Fruit fly (Drosophila melanogaster) whole organism, embryonic: ENCODE results near the gene CG4271.
A peak's percentile ranks its signal among the peaks of the same experiment; 100 is the strongest.

Source experiments
- Bgb ChIP-seq: fragments of 200-800 bp; sonication (Bioruptor generic); IDR thresholded peaks from 2 replicates; pipeline ENCODE4 v1.3.6; 2022; ENCODE audit warnings: missing biosample characterization, missing genetic modification characterization; ENCODE audit not compliant: partially characterized antibody
- Bteb2 ChIP-seq: fragments of 200-800 bp; sonication (Bioruptor generic); optimal IDR thresholded peaks from 2 replicates; lab custom pipeline; 2016; ENCODE audit warnings: missing biosample characterization, missing genetic modification characterization
- CG1024 ChIP-seq: fragments of 200-800 bp; sonication (Bioruptor generic); IDR thresholded peaks from 2 replicates; pipeline ENCODE4 v1.3.6; 2022; ENCODE audit warnings: missing biosample characterization, missing genetic modification characterization
- CG11247 ChIP-seq: fragments of 200-800 bp; sonication (Bioruptor generic); IDR thresholded peaks from 2 replicates; pipeline ENCODE4 v1.3.6; 2022; ENCODE audit warnings: missing biosample characterization, missing genetic modification characterization
- CG11456 ChIP-seq: fragments of 200-800 bp; sonication (Bioruptor generic); IDR thresholded peaks from 3 replicates; pipeline ENCODE4 v1.3.6; 2022; ENCODE audit warnings: missing biosample characterization, missing genetic modification characterization
- CG12071 ChIP-seq: fragments of 200-800 bp; sonication (Bioruptor generic); optimal IDR thresholded peaks from 3 replicates; lab custom pipeline; 2018; ENCODE audit warnings: missing biosample characterization, mild to moderate bottlenecking, missing genetic modification characterization
- CG12155 ChIP-seq: fragments of 200-800 bp; sonication (Bioruptor generic); optimal IDR thresholded peaks from 3 replicates; lab custom pipeline; 2016; ENCODE audit warnings: missing biosample characterization, missing genetic modification characterization
- CG12236 ChIP-seq: fragments of 200-800 bp; sonication (Bioruptor generic); optimal IDR thresholded peaks from 2 replicates; lab custom pipeline; 2016; ENCODE audit warnings: missing biosample characterization, missing genetic modification characterization
- CG2129 ChIP-seq: fragments of 200-800 bp; sonication (Bioruptor generic); IDR thresholded peaks from 2 replicates; pipeline ENCODE4 v1.3.6; 2022; ENCODE audit warnings: missing biosample characterization, missing genetic modification characterization; ENCODE audit not compliant: partially characterized antibody
- CG2712 ChIP-seq: fragments of 200-800 bp; optimal IDR thresholded peaks from 3 replicates; lab custom pipeline; 2019; ENCODE audit warnings: missing biosample characterization, mild to moderate bottlenecking, missing genetic modification characterization, moderate library complexity
- CG32772 ChIP-seq: fragments of 200-800 bp; sonication (Bioruptor generic); IDR thresholded peaks from 2 replicates; pipeline ENCODE4 v1.3.6; 2022; ENCODE audit warnings: missing biosample characterization, missing genetic modification characterization
- CG34224 ChIP-seq: fragments of 200-800 bp; sonication (Bioruptor generic); IDR thresholded peaks from 3 replicates; pipeline ENCODE4 v1.3.6; 2022; ENCODE audit warnings: missing biosample characterization, missing genetic modification characterization; ENCODE audit not compliant: partially characterized antibody
- CG3726 ChIP-seq: fragments of 200-800 bp; sonication (Bioruptor generic); IDR thresholded peaks from 3 replicates; pipeline ENCODE4, ENCODE4 v1.3.6; 2022; ENCODE audit warnings: missing biosample characterization, missing genetic modification characterization
- CG4282 ChIP-seq: fragments of 200-800 bp; sonication (Bioruptor generic); optimal IDR thresholded peaks from 2 replicates; lab custom pipeline; 2016; ENCODE audit warnings: missing biosample characterization, missing genetic modification characterization
- CG8359 ChIP-seq: fragments of 200-800 bp; sonication (Bioruptor generic); optimal IDR thresholded peaks from 2 replicates; lab custom pipeline; 2017; ENCODE audit warnings: missing biosample characterization, mild to moderate bottlenecking, missing genetic modification characterization, borderline replicate concordance
- CG8944 ChIP-seq: fragments of 200-800 bp; sonication (Bioruptor generic); optimal IDR thresholded peaks from 3 replicates; lab custom pipeline; 2016; ENCODE audit warnings: missing biosample characterization, missing genetic modification characterization
- D ChIP-seq, 2 experiments: fragments of 200-800 bp in 1 of 2; fragments of >200 bp in 1 of 2; sonication (Bioruptor generic) in 1 of 2; optimal IDR thresholded peaks; 2 replicates in 1 of 2; 3 replicates in 1 of 2; lab custom pipeline; 2017; ENCODE audit warnings: mild to moderate bottlenecking in 1 of 2, missing biosample characterization in 1 of 2, missing genetic modification characterization in 1 of 2, missing genetic modification reagents in 1 of 2
- Dbx ChIP-seq: fragments of 200-800 bp; sonication (Bioruptor generic); IDR thresholded peaks from 3 replicates; pipeline ENCODE4 v1.3.6; 2022; ENCODE audit warnings: missing biosample characterization, missing genetic modification characterization
- Deaf1 ChIP-seq: fragments of 200-800 bp; optimal IDR thresholded peaks from 3 replicates; lab custom pipeline; 2019; ENCODE audit warnings: missing biosample characterization, mild to moderate bottlenecking, missing genetic modification characterization, moderate library complexity
- Dll ChIP-seq: fragments of 200-800 bp; sonication (Bioruptor generic); IDR thresholded peaks from 4 replicates; pipeline ENCODE4 v1.3.6; 2022; ENCODE audit warnings: missing biosample characterization, missing genetic modification characterization; ENCODE audit not compliant: partially characterized antibody
- Doc3 ChIP-seq: fragments of 200-800 bp; sonication (Bioruptor generic); IDR thresholded peaks from 3 replicates; pipeline ENCODE4 v1.3.6; 2022; ENCODE audit warnings: missing biosample characterization, missing genetic modification characterization; ENCODE audit not compliant: partially characterized antibody
- E2f2 ChIP-seq: fragments of 200-800 bp; sonication (Bioruptor generic); IDR thresholded peaks from 2 replicates; pipeline ENCODE4 v1.3.6; 2022; ENCODE audit warnings: missing biosample characterization, missing genetic modification characterization
- Jarid2 ChIP-seq: fragments of 200-800 bp; sonication (Bioruptor generic); optimal IDR thresholded peaks from 3 replicates; lab custom pipeline; 2017; ENCODE audit warnings: mild to moderate bottlenecking, missing biosample characterization, missing genetic modification reagents, missing genetic modification characterization
- Rfx ChIP-seq: fragments of 200-800 bp; sonication (Bioruptor generic); IDR thresholded peaks from 2 replicates; pipeline ENCODE4 v1.3.6; 2022; ENCODE audit warnings: missing biosample characterization, missing genetic modification characterization
- Trl ChIP-seq, 3 experiments: fragments of >200 bp in 2 of 3; fragments of 200-800 bp in 1 of 3; sonication (Bioruptor generic) in 1 of 3; optimal IDR thresholded peaks; 2 replicates in 1 of 3; 3 replicates in 2 of 3; lab custom pipeline; 2016 to 2017; ENCODE audit warnings: missing biosample characterization in 1 of 3, missing genetic modification characterization in 1 of 3
- chinmo ChIP-seq: fragments of 200-800 bp; sonication (Bioruptor generic); IDR thresholded peaks from 4 replicates; pipeline ENCODE4 v1.3.6; 2022; ENCODE audit warnings: missing biosample characterization, missing genetic modification characterization; ENCODE audit not compliant: partially characterized antibody
- ci ChIP-seq: fragments of 200-800 bp; sonication (Bioruptor generic); IDR thresholded peaks from 3 replicates; pipeline ENCODE4 v1.3.6; 2022; ENCODE audit warnings: missing biosample characterization, missing genetic modification characterization
- fru ChIP-seq: fragments of >200 bp; optimal IDR thresholded peaks from 2 replicates; lab custom pipeline; 2017
- ftz-f1 ChIP-seq: fragments of 200-800 bp; sonication (Bioruptor generic); optimal IDR thresholded peaks from 2 replicates; lab custom pipeline; 2016; ENCODE audit warnings: missing biosample characterization, missing genetic modification characterization
- gce ChIP-seq: fragments of 200-800 bp; sonication (Bioruptor generic); IDR thresholded peaks from 3 replicates; pipeline ENCODE4 v1.3.6; 2022; ENCODE audit warnings: missing biosample characterization, missing genetic modification characterization
- gro ChIP-seq: fragments of 200-800 bp; sonication (Bioruptor generic); optimal IDR thresholded peaks from 2 replicates; lab custom pipeline; 2016; ENCODE audit warnings: missing biosample characterization, missing genetic modification characterization
- h ChIP-seq: fragments of >200 bp; optimal IDR thresholded peaks from 2 replicates; lab custom pipeline; 2017
- hbn ChIP-seq: fragments of 200-800 bp; sonication (Bioruptor generic); IDR thresholded peaks from 2 replicates; pipeline ENCODE4 v1.3.6; 2022; ENCODE audit warnings: missing biosample characterization, missing genetic modification characterization; ENCODE audit not compliant: partially characterized antibody
- ken ChIP-seq: fragments of 200-800 bp; sonication (Bioruptor generic); IDR thresholded peaks from 3 replicates; pipeline ENCODE4 v1.3.6; 2022; ENCODE audit warnings: missing biosample characterization, missing genetic modification characterization
- lmd ChIP-seq: fragments of 200-800 bp; sonication (Bioruptor generic); IDR thresholded peaks from 2 replicates; pipeline ENCODE4 v1.3.6; 2022; ENCODE audit warnings: missing biosample characterization, missing genetic modification characterization
- onecut ChIP-seq: fragments of 200-800 bp; sonication (Bioruptor generic); IDR thresholded peaks from 2 replicates; pipeline ENCODE4 v1.3.6; 2022; ENCODE audit warnings: missing biosample characterization, missing genetic modification characterization
- pan ChIP-seq, 4 experiments: fragments of >200 bp in 3 of 4; fragments of 200-800 bp in 1 of 4; sonication (Bioruptor generic) in 1 of 4; optimal IDR thresholded peaks in 3 of 4; IDR thresholded peaks in 1 of 4; 2 replicates each; pipeline versions ENCODE4 v1.3.6 to Lab custom; 2017 to 2022; ENCODE audit warnings: missing biosample characterization in 2 of 4, missing genetic modification characterization in 2 of 4, mixed read lengths in 1 of 4
- rib ChIP-seq: fragments of 200-800 bp; sonication (Bioruptor generic); IDR thresholded peaks from 2 replicates; pipeline ENCODE4 v1.3.6; 2022; ENCODE audit warnings: missing biosample characterization, missing genetic modification characterization
- slbo ChIP-seq: fragments of 200-800 bp; sonication (Bioruptor generic); IDR thresholded peaks from 2 replicates; pipeline ENCODE4 v1.3.6; 2022; ENCODE audit warnings: missing biosample characterization, missing genetic modification characterization
- sna ChIP-seq: fragments of 200-800 bp; sonication (Bioruptor generic); IDR thresholded peaks from 2 replicates; pipeline ENCODE4 v1.3.6; 2022; ENCODE audit warnings: missing biosample characterization, missing genetic modification characterization; ENCODE audit not compliant: partially characterized antibody
- so ChIP-seq: fragments of 200-800 bp; sonication (Bioruptor generic); IDR thresholded peaks from 3 replicates; pipeline ENCODE4 v1.3.6; 2022; ENCODE audit warnings: missing biosample characterization, missing genetic modification characterization
- sob ChIP-seq: fragments of 200-800 bp; sonication (Bioruptor generic); IDR thresholded peaks from 2 replicates; pipeline ENCODE4 v1.3.6; 2022; ENCODE audit warnings: missing biosample characterization, missing genetic modification characterization
- sug ChIP-seq: fragments of 200-800 bp; optimal IDR thresholded peaks from 2 replicates; lab custom pipeline; 2019; ENCODE audit warnings: missing biosample characterization, mild to moderate bottlenecking, missing genetic modification characterization, moderate library complexity
- unc-4 ChIP-seq: fragments of 200-800 bp; sonication (Bioruptor generic); IDR thresholded peaks from 2 replicates; pipeline ENCODE4 v1.3.6; 2022; ENCODE audit warnings: missing biosample characterization, missing genetic modification characterization; ENCODE audit not compliant: partially characterized antibody
- vvl ChIP-seq: fragments of 200-800 bp; sonication (Bioruptor generic); IDR thresholded peaks from 2 replicates; pipeline ENCODE4 v1.3.6; 2022; ENCODE audit warnings: missing biosample characterization, missing genetic modification characterization
- yki ChIP-seq: fragments of >200 bp; optimal IDR thresholded peaks from 3 replicates; lab custom pipeline; 2018
- zen2 ChIP-seq: fragments of 200-800 bp; sonication (Bioruptor generic); IDR thresholded peaks from 3 replicates; pipeline ENCODE4 v1.3.6; 2022; ENCODE audit warnings: missing biosample characterization, missing genetic modification characterization; ENCODE audit not compliant: partially characterized antibody
- zf30C ChIP-seq: fragments of 200-800 bp; sonication (Bioruptor generic); optimal IDR thresholded peaks from 3 replicates; lab custom pipeline; 2018; ENCODE audit warnings: missing biosample characterization, mild to moderate bottlenecking, missing genetic modification characterization
- zfh1 ChIP-seq: fragments of 200-800 bp; sonication (Bioruptor generic); IDR thresholded peaks from 3 replicates; pipeline ENCODE4 v1.3.6; 2022; ENCODE audit warnings: missing biosample characterization, missing genetic modification characterization

Gene CG4271

DNA sequence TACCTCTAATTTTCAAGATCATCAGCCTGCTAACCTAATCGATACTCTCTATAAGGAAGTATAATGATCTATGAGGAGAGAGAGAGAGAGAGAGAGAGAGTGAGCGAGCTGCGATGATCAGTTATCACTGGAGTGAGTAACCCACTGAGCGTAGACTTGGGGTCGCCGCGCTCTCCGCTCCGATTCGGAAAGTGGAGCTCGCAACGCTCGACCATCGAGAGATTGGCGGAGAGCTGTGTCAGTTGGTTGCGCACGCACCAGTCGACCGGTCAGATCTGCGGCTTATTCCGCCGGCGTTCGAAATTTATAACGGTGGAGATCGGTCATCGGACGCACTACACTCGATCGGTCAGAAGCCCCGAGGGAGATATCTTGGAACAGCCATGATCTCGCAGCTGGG lies 42.8 kb upstream of the CG4271 start, which contains the start of gene CG4267:
Gene CG4267 (plus strand): TSS at position 240 of the 400 bp plus-strand sequence.
- TF ChIP-seq onecut (GFP tag; lab: Robert Waterston, UW) (0 out of 2 replicates have a peak, but pooled peaks have one; percentile 9), CG8359 (GFP tag; lab: Kevin White, UChicago) (no peak), CG32772 (GFP tag; lab: Robert Waterston, UW) (no peak), zf30C (GFP tag; lab: Kevin White, UChicago) (no peak), zfh1 (GFP tag; lab: Robert Waterston, UW) (0 out of 3 replicates have a peak, but pooled peaks have one; percentile 43), gce (GFP tag; lab: Robert Waterston, UW) (0 out of 3 replicates have a peak, but pooled peaks have one; percentile 9), CG4282 (GFP tag; lab: Kevin White, UChicago) (no peak), CG34224 (GFP tag; lab: Robert Waterston, UW) (peak; percentile 68), lmd (GFP tag; lab: Robert Waterston, UW) (0 out of 2 replicates have a peak, but pooled peaks have one; percentile 10), fru (lab: Kevin White, UChicago) (no peak), CG12155 (GFP tag; lab: Kevin White, UChicago) (no peak), sug (tag; lab: Kevin White, UChicago) (no peak), ci (GFP tag; lab: Robert Waterston, UW) (peak; percentile 52; the same call in 1 of the 3 replicates), Deaf1 (tag; lab: Kevin White, UChicago) (peak; percentile 60), CG2712 (tag; lab: Kevin White, UChicago) (no peak), Doc3 (GFP tag; lab: Robert Waterston, UW) (peak; percentile 32; the same call in 1 of the 3 replicates), so (GFP tag; lab: Robert Waterston, UW) (peak; percentile 19; the same call in 1 of the 3 replicates), Dll (GFP tag; lab: Robert Waterston, UW) (peak; percentile 63), E2f2 (GFP tag; lab: Robert Waterston, UW) (no peak), zen2 (GFP tag; lab: Robert Waterston, UW) (peak; percentile 67; the same call in 2 of the 3 replicates), Rfx (peak; percentile 32; the same call in 1 of the 2 replicates), Trl (optimal IDR thresholded peaks at IDR 0.05; lab: Kevin White, UChicago) (peak; percentile 90 to 93), Trl (GFP tag; optimal IDR thresholded peaks at IDR 0.05; lab: Kevin White, UChicago) (no peak), sob (0 out of 2 replicates have a peak, but pooled peaks have one; percentile 19), D (optimal IDR thresholded peaks at IDR 0.05; lab: Kevin White, UChicago) (no peak), D (GFP tag; optimal IDR thresholded peaks at IDR 0.05; lab: Kevin White, UChicago) (no peak), hbn (GFP tag; lab: Robert Waterston, UW) (peak; percentile 50), CG12236 (GFP tag; lab: Kevin White, UChicago) (no peak), Jarid2 (GFP tag; lab: Kevin White, UChicago) (peak; percentile 80), CG3726 (GFP tag; lab: Robert Waterston, UW) (no peak), ken (GFP tag; lab: Robert Waterston, UW) (0 out of 3 replicates have a peak, but pooled peaks have one; percentile 27), yki (lab: Kevin White, UChicago) (peak; percentile 87), Bteb2 (GFP tag; lab: Kevin White, UChicago) (no peak), vvl (GFP tag; lab: Robert Waterston, UW) (peak; percentile 40; the same call in 1 of the 2 replicates), CG8944 (no peak), ftz-f1 (GFP tag; lab: Kevin White, UChicago) (peak; percentile 45), slbo (GFP tag; lab: Robert Waterston, UW) (0 out of 2 replicates have a peak, but pooled peaks have one; percentile 24), unc-4 (GFP tag; lab: Robert Waterston, UW) (peak; percentile 34), CG11456 (GFP tag; lab: Robert Waterston, UW) (0 out of 3 replicates have a peak, but pooled peaks have one; percentile 35), Dbx (GFP tag; lab: Robert Waterston, UW) (peak; percentile 27; the same call in 1 of the 3 replicates), chinmo (GFP tag; lab: Robert Waterston, UW) (peak; percentile 90; the same call in 3 of the 4 replicates), gro (peak; percentile 40), rib (GFP tag; lab: Robert Waterston, UW) (no peak), pan (optimal IDR thresholded peaks at IDR 0.05; lab: Kevin White, UChicago) (no peak), pan (GFP tag; optimal IDR thresholded peaks at IDR 0.05 in 1 of 2, IDR thresholded peaks at IDR 0.05 in 1 of 2) (peak in 1 of 2 experiments; percentile 10), CG12071 (GFP tag; lab: Kevin White, UChicago) (no peak), CG1024 (GFP tag; lab: Robert Waterston, UW) (no peak), h (lab: Kevin White, UChicago) (no peak), sna (GFP tag; lab: Robert Waterston, UW) (peak; percentile 50; the same call in 1 of the 2 replicates), CG11247 (GFP tag; lab: Robert Waterston, UW) (peak; percentile 6; the same call in 1 of the 2 replicates), CG2129 (GFP tag; lab: Robert Waterston, UW) (no peak), Bgb (peak; percentile 34; the same call in 1 of the 2 replicates)
